Fruit fly (Drosophila melanogaster) whole organism, embryonic: Measurements from ENCODE around the gene CG7483.

Experiments used
- Ada2b ChIP-seq: fragments of 200-800 bp; sonication (Bioruptor generic); IDR thresholded peaks from 2 replicates; pipeline ENCODE4 v1.3.6; 2022; ENCODE audit warnings: missing biosample characterization, missing genetic modification characterization
- BEAF-32 ChIP-seq: fragments of 200-800 bp; sonication (Bioruptor generic); optimal IDR thresholded peaks from 3 replicates; lab custom pipeline; 2017; ENCODE audit warnings: missing biosample characterization, missing genetic modification characterization, mild to moderate bottlenecking, moderate library complexity, missing genetic modification reagents
- Bgb ChIP-seq: fragments of 200-800 bp; sonication (Bioruptor generic); IDR thresholded peaks from 2 replicates; pipeline ENCODE4 v1.3.6; 2022; ENCODE audit warnings: missing biosample characterization, missing genetic modification characterization; ENCODE audit not compliant: partially characterized antibody
- Bteb2 ChIP-seq: fragments of 200-800 bp; sonication (Bioruptor generic); optimal IDR thresholded peaks from 2 replicates; lab custom pipeline; 2016; ENCODE audit warnings: missing biosample characterization, missing genetic modification characterization
- CG11696 ChIP-seq: fragments of 200-800 bp; sonication (Bioruptor generic); IDR thresholded peaks from 2 replicates; pipeline ENCODE4 v1.3.6; 2022; ENCODE audit warnings: missing biosample characterization, missing genetic modification characterization
- CG11723 ChIP-seq: fragments of 200-800 bp; sonication (Bioruptor generic); optimal IDR thresholded peaks from 2 replicates; lab custom pipeline; 2017; ENCODE audit warnings: missing biosample characterization, mild to moderate bottlenecking, missing genetic modification characterization
- CG12391 ChIP-seq: fragments of 200-800 bp; sonication (Bioruptor generic); optimal IDR thresholded peaks from 3 replicates; lab custom pipeline; 2018; ENCODE audit warnings: missing biosample characterization, mild to moderate bottlenecking, missing genetic modification characterization, moderate library complexity
- CG13123 ChIP-seq: fragments of 200-800 bp; sonication (Bioruptor generic); optimal IDR thresholded peaks from 2 replicates; lab custom pipeline; 2016; ENCODE audit warnings: missing biosample characterization, missing genetic modification characterization
- CG13424 ChIP-seq: fragments of 200-800 bp; sonication (Bioruptor generic); optimal IDR thresholded peaks from 2 replicates; lab custom pipeline; 2019; ENCODE audit warnings: missing biosample characterization, mild to moderate bottlenecking, missing genetic modification characterization, moderate library complexity
- CG14014 ChIP-seq: fragments of 200-800 bp; sonication (Bioruptor generic); IDR thresholded peaks from 2 replicates; pipeline ENCODE4 v1.3.6; 2022; ENCODE audit warnings: missing biosample characterization, missing genetic modification characterization
- CG15696 ChIP-seq: fragments of 200-800 bp; sonication (Bioruptor generic); optimal IDR thresholded peaks from 2 replicates; lab custom pipeline; 2019; ENCODE audit warnings: missing biosample characterization, mild to moderate bottlenecking, missing genetic modification characterization, moderate library complexity
- CG16863 ChIP-seq: fragments of 200-800 bp; sonication (Bioruptor generic); optimal IDR thresholded peaks from 3 replicates; lab custom pipeline; 2016; ENCODE audit warnings: missing biosample characterization, missing genetic modification characterization
- CG18764 ChIP-seq: fragments of 200-800 bp; sonication (Bioruptor generic); optimal IDR thresholded peaks from 3 replicates; lab custom pipeline; 2016; ENCODE audit warnings: missing biosample characterization, missing genetic modification characterization
- CG2889 ChIP-seq: fragments of 200-800 bp; sonication (Bioruptor generic); IDR thresholded peaks from 3 replicates; pipeline ENCODE4 v1.3.6; 2022; ENCODE audit warnings: missing biosample characterization, missing genetic modification characterization
- CG30403 ChIP-seq: fragments of 200-800 bp; sonication (Bioruptor generic); optimal IDR thresholded peaks from 3 replicates; lab custom pipeline; 2016; ENCODE audit warnings: missing biosample characterization, missing genetic modification characterization
- CG31441 ChIP-seq: fragments of 200-800 bp; sonication (Bioruptor generic); IDR thresholded peaks from 2 replicates; pipeline ENCODE4 v1.3.6; 2022; ENCODE audit warnings: missing biosample characterization, missing genetic modification characterization
- CG32767 ChIP-seq: fragments of 200-800 bp; sonication (Bioruptor generic); IDR thresholded peaks from 2 replicates; pipeline ENCODE4 v1.3.6; 2022; ENCODE audit warnings: missing biosample characterization, missing genetic modification characterization
- CG6175 ChIP-seq: fragments of 200-800 bp; sonication (Bioruptor generic); IDR thresholded peaks from 3 replicates; pipeline ENCODE4 v1.3.6; 2022; ENCODE audit warnings: missing biosample characterization, missing genetic modification characterization
- CG6791 ChIP-seq: fragments of 200-800 bp; sonication (Bioruptor generic); IDR thresholded peaks from 3 replicates; pipeline ENCODE4 v1.3.6; 2022; ENCODE audit warnings: missing biosample characterization, missing genetic modification characterization; ENCODE audit not compliant: partially characterized antibody
- CG8281 ChIP-seq: fragments of 200-800 bp; sonication (Bioruptor generic); optimal IDR thresholded peaks from 2 replicates; lab custom pipeline; 2018; ENCODE audit warnings: missing biosample characterization, mild to moderate bottlenecking, missing genetic modification characterization, moderate library complexity
- CG9797 ChIP-seq: fragments of 200-800 bp; sonication (Bioruptor generic); optimal IDR thresholded peaks from 3 replicates; lab custom pipeline; 2018; ENCODE audit warnings: missing biosample characterization, mild to moderate bottlenecking, missing genetic modification characterization
- CTCF ChIP-seq: fragments of 200-800 bp; sonication (Bioruptor generic); optimal IDR thresholded peaks from 2 replicates; lab custom pipeline; 2017; ENCODE audit warnings: missing biosample characterization, mild to moderate bottlenecking, missing genetic modification characterization, moderate library complexity
- D19A ChIP-seq: fragments of 200-800 bp; optimal IDR thresholded peaks from 3 replicates; lab custom pipeline; 2019; ENCODE audit warnings: missing biosample characterization, mild to moderate bottlenecking, missing genetic modification characterization, moderate library complexity
- Deaf1 ChIP-seq: fragments of 200-800 bp; optimal IDR thresholded peaks from 3 replicates; lab custom pipeline; 2019; ENCODE audit warnings: missing biosample characterization, mild to moderate bottlenecking, missing genetic modification characterization, moderate library complexity
- Dek ChIP-seq: fragments of 200-800 bp; sonication (Bioruptor generic); optimal IDR thresholded peaks from 3 replicates; lab custom pipeline; 2019; ENCODE audit warnings: missing biosample characterization, mild to moderate bottlenecking, missing genetic modification characterization, moderate library complexity
- Fer1 ChIP-seq: fragments of 200-800 bp; sonication (Bioruptor generic); optimal IDR thresholded peaks from 2 replicates; lab custom pipeline; 2017; ENCODE audit warnings: missing biosample characterization, mild to moderate bottlenecking, missing genetic modification characterization
- Hand ChIP-seq: fragments of 200-800 bp; sonication (Bioruptor generic); optimal IDR thresholded peaks from 2 replicates; lab custom pipeline; 2017; ENCODE audit warnings: mild to moderate bottlenecking, missing biosample characterization, missing genetic modification reagents, missing genetic modification characterization
- Hr51 ChIP-seq, 2 experiments: fragments of 200-800 bp; sonication (Bioruptor generic); optimal IDR thresholded peaks; 2 replicates in 1 of 2; 3 replicates in 1 of 2; lab custom pipeline; 2016 to 2018; ENCODE audit warnings: missing biosample characterization in 2 of 2, missing genetic modification characterization in 2 of 2, mild to moderate bottlenecking in 1 of 2, moderate library complexity in 1 of 2
- Nf-YC ChIP-seq: fragments of 200-800 bp; optimal IDR thresholded peaks from 3 replicates; lab custom pipeline; 2019; ENCODE audit warnings: missing biosample characterization, mild to moderate bottlenecking, missing genetic modification characterization, moderate library complexity
- Pdp1 ChIP-seq, 2 experiments: fragments of 200-800 bp; sonication (Bioruptor generic); optimal IDR thresholded peaks; 3 replicates each; lab custom pipeline; 2016; ENCODE audit warnings: missing biosample characterization in 2 of 2, missing genetic modification characterization in 2 of 2, mild to moderate bottlenecking in 1 of 2, moderate library complexity in 1 of 2
- Ptx1 ChIP-seq: fragments of 200-800 bp; sonication (Bioruptor generic); IDR thresholded peaks from 2 replicates; pipeline ENCODE4 v1.3.6; 2022; ENCODE audit warnings: missing biosample characterization, missing genetic modification characterization
- amos ChIP-seq: fragments of 200-800 bp; sonication (Bioruptor generic); IDR thresholded peaks from 2 replicates; pipeline ENCODE4 v1.3.6; 2022; ENCODE audit warnings: missing biosample characterization, missing genetic modification characterization; ENCODE audit not compliant: partially characterized antibody
- bbx ChIP-seq: fragments of 200-800 bp; sonication (Bioruptor generic); IDR thresholded peaks from 2 replicates; pipeline ENCODE4 v1.3.6; 2022; ENCODE audit warnings: missing biosample characterization, missing genetic modification characterization; ENCODE audit not compliant: partially characterized antibody
- bigmax ChIP-seq: fragments of 200-800 bp; sonication (Bioruptor generic); optimal IDR thresholded peaks from 2 replicates; lab custom pipeline; 2018; ENCODE audit warnings: missing biosample characterization, mild to moderate bottlenecking, missing genetic modification characterization
- chm ChIP-seq: fragments of 200-800 bp; sonication (Bioruptor generic); IDR thresholded peaks from 2 replicates; pipeline ENCODE4 v1.3.6; 2022; ENCODE audit warnings: missing biosample characterization, missing genetic modification characterization
- crp ChIP-seq, 2 experiments: fragments of 200-800 bp; sonication (Bioruptor generic); optimal IDR thresholded peaks; 2 replicates in 1 of 2; 3 replicates in 1 of 2; lab custom pipeline; 2017; ENCODE audit warnings: missing biosample characterization in 2 of 2, missing genetic modification characterization in 2 of 2, mild to moderate bottlenecking in 1 of 2, moderate library complexity in 1 of 2
- dan ChIP-seq: fragments of 200-800 bp; sonication (Bioruptor generic); IDR thresholded peaks from 2 replicates; pipeline ENCODE4 v1.3.6; 2022; ENCODE audit warnings: missing biosample characterization, missing genetic modification characterization
- danr ChIP-seq: fragments of 200-800 bp; sonication (Bioruptor generic); IDR thresholded peaks from 2 replicates; pipeline ENCODE4 v1.3.6; 2022; ENCODE audit warnings: missing biosample characterization, missing genetic modification characterization
- dpn ChIP-seq, 2 experiments: fragments of 200-800 bp; sonication (Bioruptor generic); optimal IDR thresholded peaks; 3 replicates each; lab custom pipeline; 2016; ENCODE audit warnings: missing biosample characterization in 2 of 2, missing genetic modification characterization in 2 of 2
- hkb ChIP-seq, 2 experiments: fragments of 200-800 bp in 1 of 2; fragments of >200 bp in 1 of 2; sonication (Bioruptor generic) in 1 of 2; IDR thresholded peaks in 1 of 2; optimal IDR thresholded peaks in 1 of 2; 2 replicates each; pipeline versions ENCODE4 v1.3.6 to Lab custom; 2017 to 2022; ENCODE audit warnings: missing biosample characterization in 1 of 2, missing genetic modification characterization in 1 of 2
- kay ChIP-seq: fragments of 200-800 bp; sonication (Bioruptor generic); optimal IDR thresholded peaks from 2 replicates; lab custom pipeline; 2016; ENCODE audit warnings: missing biosample characterization, missing genetic modification characterization
- lab ChIP-seq: fragments of 200-800 bp; sonication (Bioruptor generic); optimal IDR thresholded peaks from 3 replicates; lab custom pipeline; 2017; ENCODE audit warnings: missing biosample characterization, missing genetic modification characterization, mild to moderate bottlenecking, moderate library complexity, missing genetic modification reagents
- oc ChIP-seq: fragments of 200-800 bp; sonication (Bioruptor generic); optimal IDR thresholded peaks from 2 replicates; lab custom pipeline; 2018; ENCODE audit warnings: missing biosample characterization, mild to moderate bottlenecking, missing genetic modification characterization, moderate library complexity
- pzg ChIP-seq: fragments of 200-800 bp; sonication (Bioruptor generic); optimal IDR thresholded peaks from 3 replicates; lab custom pipeline; 2018; ENCODE audit warnings: missing biosample characterization, mild to moderate bottlenecking, missing genetic modification characterization, moderate library complexity
- shn ChIP-seq: fragments of 200-800 bp; sonication (Bioruptor generic); optimal IDR thresholded peaks from 3 replicates; lab custom pipeline; 2016; ENCODE audit warnings: missing biosample characterization, missing genetic modification characterization
- slbo ChIP-seq: fragments of 200-800 bp; sonication (Bioruptor generic); IDR thresholded peaks from 2 replicates; pipeline ENCODE4 v1.3.6; 2022; ENCODE audit warnings: missing biosample characterization, missing genetic modification characterization
- unpg ChIP-seq: fragments of 200-800 bp; sonication (Bioruptor generic); optimal IDR thresholded peaks from 3 replicates; lab custom pipeline; 2018; ENCODE audit warnings: missing biosample characterization, mild to moderate bottlenecking, missing genetic modification characterization, moderate library complexity

Gene CG7483

DNA sequence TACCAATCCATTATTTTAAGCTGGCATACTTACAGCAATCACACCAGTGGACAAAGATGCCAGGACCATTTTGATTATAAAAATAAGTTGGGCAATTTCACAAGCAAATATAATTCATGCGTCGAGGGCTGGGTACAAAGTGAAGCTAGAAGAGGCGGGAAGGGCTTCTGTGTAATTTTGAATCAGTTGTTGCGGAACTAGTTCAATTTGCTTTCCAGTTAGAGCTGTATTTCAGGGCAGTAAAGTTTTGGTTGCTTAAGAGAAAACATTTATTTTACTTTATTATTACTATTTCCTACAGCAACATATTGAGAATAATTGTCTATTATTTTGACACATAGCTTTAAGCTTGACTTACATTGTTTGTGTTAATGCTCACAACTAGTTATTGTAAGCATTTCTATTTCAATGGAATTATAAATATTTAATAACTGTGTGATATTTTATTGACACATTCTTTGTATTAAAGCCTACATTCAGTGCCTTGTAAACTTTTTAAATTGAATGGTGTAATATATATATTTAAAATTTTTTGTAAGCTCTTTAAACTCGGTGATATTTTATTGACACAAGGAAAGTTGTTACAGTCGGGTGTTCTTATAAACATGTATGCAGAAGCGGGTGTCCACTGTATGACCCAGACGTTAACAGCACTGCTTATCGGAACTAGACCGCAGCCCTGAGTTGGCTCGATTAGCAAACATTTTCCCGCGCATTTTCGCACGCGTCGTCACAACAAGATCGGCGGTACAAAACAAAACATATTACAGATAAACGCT lies 48.5 kb upstream of the CG7483 start, which contains the start of the genes RPA1 and Mcm2 (continued):
- TF ChIP-seq dpn (GFP tag; optimal IDR thresholded peaks at IDR 0.05; lab: Kevin White, UChicago) (peak; percentile 47 to 81), unpg (GFP tag; lab: Kevin White, UChicago) (peak; percentile 56), CG12391 (tag; lab: Kevin White, UChicago) (peak; percentile 81), CG8281 (peak; percentile 50), Bgb (GFP tag; lab: Robert Waterston, UW) (peak; percentile 36; the same call in 1 of the 2 replicates), CG18764 (GFP tag; lab: Kevin White, UChicago) (peak; percentile 66), Hr51 (GFP tag; optimal IDR thresholded peaks at IDR 0.05; lab: Kevin White, UChicago) (peak in 1 of 2 experiments; percentile 60), CG16863 (peak; percentile 23), BEAF-32 (peak; percentile 19), CG14014 (GFP tag; lab: Robert Waterston, UW) (peak; percentile 76), dan (GFP tag; lab: Robert Waterston, UW) (no peak), Nf-YC (peak; percentile 80), CG6791 (GFP tag; lab: Robert Waterston, UW) (peak; percentile 43; the same call in 1 of the 3 replicates), CG9797 (no peak), CG11696 (GFP tag; lab: Robert Waterston, UW) (0 out of 2 replicates have a peak, but pooled peaks have one; percentile 8), bigmax (GFP tag; lab: Kevin White, UChicago) (no peak), CG15696 (peak; percentile 72), Dek (tag; lab: Kevin White, UChicago) (peak; percentile 78), CG13424 (tag; lab: Kevin White, UChicago) (peak; percentile 85), hkb (optimal IDR thresholded peaks at IDR 0.05; lab: Kevin White, UChicago) (no peak), hkb (GFP tag; IDR thresholded peaks at IDR 0.05; lab: Robert Waterston, UW) (no peak; the same call in 1 of the 2 replicates), pzg (GFP tag; lab: Kevin White, UChicago) (peak; percentile 49), Bteb2 (GFP tag; lab: Kevin White, UChicago) (no peak), danr (no peak; the same call in 1 of the 2 replicates), Pdp1 (GFP tag; optimal IDR thresholded peaks at IDR 0.05; lab: Kevin White, UChicago) (peak in 1 of 2 experiments; percentile 70), Ada2b (peak; percentile 32), CG6175 (peak; percentile 67; the same call in 2 of the 3 replicates), CTCF (peak; percentile 7), CG30403 (GFP tag; lab: Kevin White, UChicago) (peak; percentile 90), CG31441 (GFP tag; lab: Robert Waterston, UW) (peak; percentile 88), shn (peak; percentile 34), lab (GFP tag; lab: Kevin White, UChicago) (no peak), kay (GFP tag; lab: Kevin White, UChicago) (peak; percentile 47), CG2889 (GFP tag; lab: Robert Waterston, UW) (peak; percentile 73; the same call in 2 of the 3 replicates), CG11723 (peak; percentile 55), Fer1 (GFP tag; lab: Kevin White, UChicago) (no peak), slbo (GFP tag; lab: Robert Waterston, UW) (peak; percentile 95), bbx (peak; percentile 39; the same call in 1 of the 2 replicates), Hand (GFP tag; lab: Kevin White, UChicago) (no peak), D19A (tag; lab: Kevin White, UChicago) (peak; percentile 61), chm (GFP tag; lab: Robert Waterston, UW) (peak; percentile 79), Deaf1 (tag; lab: Kevin White, UChicago) (no peak), CG13123 (GFP tag; lab: Kevin White, UChicago) (peak; percentile 20), Ptx1 (GFP tag; lab: Robert Waterston, UW) (peak; percentile 84), CG32767 (GFP tag; lab: Robert Waterston, UW) (no peak), amos (GFP tag; lab: Robert Waterston, UW) (peak; percentile 48), oc (peak; percentile 40), crp (GFP tag; optimal IDR thresholded peaks at IDR 0.05; lab: Kevin White, UChicago) (peak in 1 of 2 experiments; percentile 42)
